Worm (Caenorhabditis elegans) whole organism, L4 larva: ENCODE results near the gene nlp-3.

Source experiments
- ceh-32 ChIP-seq: sonication (generic microtip); optimal IDR thresholded peaks from 2 replicates; lab custom pipeline; 2016; ENCODE audit warnings: mild to moderate bottlenecking, missing genetic modification characterization, missing compliant biosample characterization; ENCODE audit not compliant: poor library complexity
- pha-4 ChIP-seq, 2 experiments: fragments of 150-350 bp in 1 of 2; fragments of 200-800 bp in 1 of 2; sonication (Bioruptor generic) in 1 of 2; IDR thresholded peaks in 1 of 2; optimal IDR thresholded peaks in 1 of 2; 2 replicates each; pipeline versions ENCODE4 v1.3.6 to Lab custom; 2014 to 2022; ENCODE audit warnings: missing genetic modification characterization in 2 of 2, missing genetic modification reagents in 2 of 2, missing biosample characterization in 1 of 2, missing compliant biosample characterization in 1 of 2

DNA sequence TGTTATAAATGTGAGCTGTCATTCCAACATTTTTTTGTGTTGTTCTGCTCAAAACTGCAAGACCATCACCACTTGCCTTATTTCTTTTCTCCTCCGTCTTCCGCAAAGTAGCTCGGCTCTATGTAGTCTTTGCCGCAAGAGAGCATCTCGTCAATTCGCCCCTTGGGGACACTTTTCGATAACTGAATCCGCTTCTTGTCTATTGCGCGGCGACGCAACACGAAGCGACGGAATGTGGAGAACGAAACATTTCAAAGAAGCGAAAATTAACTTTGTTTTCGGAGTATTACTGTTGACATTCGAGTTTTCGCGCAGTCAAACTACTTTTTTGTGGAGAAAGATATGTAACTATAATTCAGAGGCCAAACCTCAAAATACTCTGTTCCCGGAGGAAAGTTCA lies 19.9 kb upstream of the nlp-3 start:
- TF ChIP-seq ceh-32: no peak
- no peak for TF ChIP-seq pha-4 (GFP tag; IDR thresholded peaks at IDR 0.05; lab: Robert Waterston, UW)
- no peak for TF ChIP-seq pha-4 (tag; optimal IDR thresholded peaks at IDR 0.05; lab: Kevin White, UChicago)
